Fruit fly (Drosophila melanogaster) whole organism, wandering third instar larva: ENCODE data around the gene daw.

Source experiments
- CrebA ChIP-seq: fragments of 200-800 bp; sonication (Bioruptor generic); optimal IDR thresholded peaks from 2 replicates; lab custom pipeline; 2016; ENCODE audit warnings: missing biosample characterization, mild to moderate bottlenecking, missing genetic modification characterization, borderline replicate concordance
- Dif ChIP-seq: fragments of 200-275, 200-300 bp; sonication (Bioruptor generic); optimal IDR thresholded peaks from 2 replicates; lab custom pipeline; 2018; ENCODE audit warnings: missing biosample characterization, missing genetic modification characterization; ENCODE audit not compliant: partially characterized antibody
- GATAd ChIP-seq: sonication (Bioruptor generic); optimal IDR thresholded peaks from 2 replicates; lab custom pipeline; 2016; ENCODE audit warnings: missing biosample characterization, missing genetic modification characterization
- HLH106 ChIP-seq: fragments of 200-800 bp; optimal IDR thresholded peaks from 3 replicates; lab custom pipeline; 2019; ENCODE audit warnings: missing biosample characterization, mild to moderate bottlenecking, missing genetic modification characterization, moderate library complexity
- Hnf4 ChIP-seq: fragments of 200-800 bp; sonication (Bioruptor generic); optimal IDR thresholded peaks from 2 replicates; lab custom pipeline; 2016; ENCODE audit warnings: missing biosample characterization, mild to moderate bottlenecking, missing genetic modification characterization
- Hr78 ChIP-seq: fragments of >200 bp; optimal IDR thresholded peaks from 2 replicates; lab custom pipeline; 2017; ENCODE audit warnings: missing biosample characterization, missing genetic modification characterization
- Hr83 ChIP-seq: fragments of 200-300 bp; sonication (Bioruptor generic); optimal IDR thresholded peaks from 2 replicates; lab custom pipeline; 2016; ENCODE audit warnings: missing biosample characterization, mild to moderate bottlenecking, missing genetic modification characterization, moderate library complexity; ENCODE audit not compliant: poor library complexity, severe bottlenecking
- Jra ChIP-seq: sonication (Bioruptor generic); optimal IDR thresholded peaks from 2 replicates; lab custom pipeline; 2016; ENCODE audit warnings: missing biosample characterization, missing genetic modification characterization
- Mio ChIP-seq: sonication (Bioruptor generic); optimal IDR thresholded peaks from 2 replicates; lab custom pipeline; 2016; ENCODE audit warnings: missing biosample characterization, missing genetic modification characterization
- N ChIP-seq: fragments of >200 bp; optimal IDR thresholded peaks from 2 replicates; lab custom pipeline; 2018; ENCODE audit warnings: missing biosample characterization, missing external identifiers, missing genetic modification characterization
- OdsH ChIP-seq: fragments of 200-800 bp; sonication (Bioruptor generic); optimal IDR thresholded peaks from 2 replicates; lab custom pipeline; 2016; ENCODE audit warnings: missing biosample characterization, mild to moderate bottlenecking, missing genetic modification characterization
- Rel ChIP-seq, 2 experiments: fragments of 200-800 bp; sonication (Bioruptor generic) in 1 of 2; optimal IDR thresholded peaks; 2 replicates in 1 of 2; 3 replicates in 1 of 2; lab custom pipeline; 2016 to 2019; ENCODE audit warnings: mild to moderate bottlenecking in 2 of 2, missing biosample characterization in 2 of 2, missing genetic modification characterization in 2 of 2, moderate library complexity in 1 of 2
- Sp1 ChIP-seq: fragments of 200-800 bp; sonication (Bioruptor generic); optimal IDR thresholded peaks from 3 replicates; lab custom pipeline; 2019; ENCODE audit warnings: missing biosample characterization, mild to moderate bottlenecking, missing genetic modification characterization, moderate library complexity
- Vsx2 ChIP-seq: fragments of 200-300, 225-300 bp; sonication (Bioruptor generic); optimal IDR thresholded peaks from 2 replicates; lab custom pipeline; 2018; ENCODE audit warnings: missing biosample characterization, missing genetic modification characterization; ENCODE audit not compliant: partially characterized antibody
- br ChIP-seq: fragments of 200-800 bp; sonication (Bioruptor generic); optimal IDR thresholded peaks from 2 replicates; lab custom pipeline; 2016; ENCODE audit warnings: missing biosample characterization, missing genetic modification characterization
- brk ChIP-seq: fragments of 200-800 bp; sonication (Bioruptor generic); optimal IDR thresholded peaks from 2 replicates; lab custom pipeline; 2016; ENCODE audit warnings: missing biosample characterization, mild to moderate bottlenecking, missing genetic modification characterization
- dl ChIP-seq, 2 experiments: fragments of 175-275, 200-275 bp in 1 of 2; fragments of 200-275 bp in 1 of 2; sonication (Bioruptor generic); optimal IDR thresholded peaks; lab custom pipeline; 2018; ENCODE audit warnings: mild to moderate bottlenecking in 2 of 2, missing biosample characterization in 2 of 2, missing genetic modification characterization in 2 of 2, moderate library complexity in 2 of 2; ENCODE audit not compliant: partially characterized antibody in 2 of 2, insufficient read depth in 1 of 2
- dmrt93B ChIP-seq: fragments of 200-800 bp; sonication (Bioruptor generic); optimal IDR thresholded peaks from 2 replicates; lab custom pipeline; 2018; ENCODE audit warnings: missing biosample characterization, mild to moderate bottlenecking, missing genetic modification characterization
- dsf ChIP-seq: sonication (Bioruptor generic); optimal IDR thresholded peaks from 2 replicates; lab custom pipeline; 2016; ENCODE audit warnings: missing biosample characterization, missing genetic modification characterization, borderline replicate concordance
- foxo ChIP-seq, 2 experiments: fragments of 200-800 bp; sonication (Bioruptor generic); optimal IDR thresholded peaks; 2 replicates in 1 of 2; 3 replicates in 1 of 2; lab custom pipeline; 2016 to 2017; ENCODE audit warnings: missing biosample characterization in 2 of 2, missing genetic modification characterization in 2 of 2
- h ChIP-seq: fragments of 200-800 bp; sonication (Bioruptor generic); optimal IDR thresholded peaks from 3 replicates; lab custom pipeline; 2016; ENCODE audit warnings: missing biosample characterization, mild to moderate bottlenecking, missing genetic modification characterization
- jim ChIP-seq: fragments of 175-275, 200-325 bp; sonication (Bioruptor generic); optimal IDR thresholded peaks from 2 replicates; lab custom pipeline; 2016; ENCODE audit warnings: missing biosample characterization, mild to moderate bottlenecking, missing genetic modification characterization
- lola ChIP-seq: fragments of >200 bp; optimal IDR thresholded peaks from 2 replicates; lab custom pipeline; 2017; ENCODE audit warnings: missing biosample characterization, missing genetic modification characterization
- pan ChIP-seq: fragments of >200 bp; optimal IDR thresholded peaks from 2 replicates; lab custom pipeline; 2017
- rgr ChIP-seq: fragments of 200-800 bp; sonication (Bioruptor generic); optimal IDR thresholded peaks from 3 replicates; lab custom pipeline; 2016; ENCODE audit warnings: missing biosample characterization, mild to moderate bottlenecking, missing genetic modification characterization
- sage ChIP-seq: fragments of 200-800 bp; sonication (Bioruptor generic); optimal IDR thresholded peaks from 2 replicates; lab custom pipeline; 2016; ENCODE audit warnings: missing biosample characterization, mild to moderate bottlenecking, missing genetic modification characterization
- sv ChIP-seq: fragments of 200-800 bp; sonication (Bioruptor generic); optimal IDR thresholded peaks from 3 replicates; lab custom pipeline; 2016; ENCODE audit warnings: missing biosample characterization, missing genetic modification characterization
- usp ChIP-seq: fragments of >200 bp; optimal IDR thresholded peaks from 2 replicates; lab custom pipeline; 2017; ENCODE audit warnings: missing biosample characterization, missing genetic modification characterization
- woc ChIP-seq: sonication (Bioruptor generic); optimal IDR thresholded peaks from 2 replicates; lab custom pipeline; 2016; ENCODE audit warnings: missing biosample characterization, mild to moderate bottlenecking, missing genetic modification characterization

The daw gene

DNA sequence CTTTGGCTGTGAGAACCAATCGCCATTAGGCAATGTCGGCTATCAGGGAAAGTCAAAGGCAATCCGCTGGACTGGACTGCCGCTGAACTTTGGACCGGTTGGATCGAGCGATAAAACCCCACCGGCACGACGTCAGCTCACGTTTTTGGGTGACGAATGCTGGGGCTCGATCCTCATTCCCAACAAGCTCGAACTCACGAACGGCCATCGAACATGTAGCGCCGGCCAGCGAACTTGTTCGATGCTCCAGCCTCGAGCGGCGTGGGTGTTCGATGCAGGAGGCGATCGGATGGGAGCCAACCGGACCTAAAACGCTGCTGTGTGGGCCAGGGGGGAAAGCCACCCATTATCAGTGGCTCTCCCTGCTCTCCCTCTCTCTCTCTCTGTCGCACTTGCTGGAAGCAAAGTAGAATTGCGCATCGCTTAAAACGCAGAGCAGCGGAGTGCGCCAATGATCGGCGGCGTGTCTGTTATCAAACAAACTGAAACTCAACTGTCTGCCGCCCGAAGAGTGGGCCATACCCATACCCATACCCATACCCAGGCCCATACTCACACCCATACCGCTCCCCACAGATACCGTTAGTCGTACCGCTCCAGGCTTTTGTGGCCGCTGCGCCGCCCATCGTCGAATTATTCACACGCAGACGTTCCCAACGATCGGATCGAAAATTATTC lies at the start of gene daw:
daw (plus strand) TSS at position 628 of the 678 bp plus-strand sequence.
- no peak for TF ChIP-seq sage (GFP tag; lab: Kevin White, UChicago)
- peak; percentile 42 for TF ChIP-seq Dif (GFP tag; lab: Kevin White, UChicago)
- peak; percentile 3 for TF ChIP-seq HLH106 (tag; lab: Kevin White, UChicago)
- no peak for TF ChIP-seq sv (GFP tag; lab: Kevin White, UChicago)
- TF ChIP-seq CrebA: peak; percentile 85
- TF ChIP-seq br (GFP tag; lab: Kevin White, UChicago): peak; percentile 16
- TF ChIP-seq Jra (GFP tag; lab: Kevin White, UChicago): peak; percentile 15
- TF ChIP-seq Hr78 (GFP tag; lab: Kevin White, UChicago): no peak
- TF ChIP-seq dsf (GFP tag; lab: Kevin White, UChicago): no peak
- TF ChIP-seq Vsx2 (GFP tag; lab: Kevin White, UChicago): no peak
- TF ChIP-seq h: peak; percentile 75
- TF ChIP-seq brk (GFP tag; lab: Kevin White, UChicago): no peak
- no peak for TF ChIP-seq pan
- peak; percentile 15 for TF ChIP-seq OdsH
- no peak for TF ChIP-seq usp (GFP tag; lab: Kevin White, UChicago)
- TF ChIP-seq N (GFP tag; lab: Kevin White, UChicago): no peak
- peak; percentile 22 to 26 for TF ChIP-seq dl (GFP tag; optimal IDR thresholded peaks at IDR 0.05; lab: Kevin White, UChicago; ENCODE audit: insufficient read depth in 1 of 2, partially characterized antibody in 2 of 2)
- peak; percentile 20 for TF ChIP-seq Sp1 (GFP tag; lab: Kevin White, UChicago)
- TF ChIP-seq GATAd (GFP tag; lab: Kevin White, UChicago): no peak
- TF ChIP-seq woc (GFP tag; lab: Kevin White, UChicago): no peak
- TF ChIP-seq Hnf4 (GFP tag; lab: Kevin White, UChicago): peak; percentile 92
- peak; percentile 83 for TF ChIP-seq Rel (GFP tag; optimal IDR thresholded peaks at IDR 0.05; lab: Kevin White, UChicago)
- TF ChIP-seq Rel (tag; optimal IDR thresholded peaks at IDR 0.05; lab: Kevin White, UChicago): peak; percentile 90
- TF ChIP-seq Hr83 (GFP tag; lab: Kevin White, UChicago): peak; percentile 45
- TF ChIP-seq lola (GFP tag; lab: Kevin White, UChicago): no peak
- TF ChIP-seq foxo (GFP tag; optimal IDR thresholded peaks at IDR 0.05; lab: Kevin White, UChicago): peak in 1 of 2 experiments; percentile 18

- TF ChIP-seq rgr (GFP tag; lab: Kevin White, UChicago): no peak
- TF ChIP-seq dl (GFP tag; optimal IDR thresholded peaks at IDR 0.05; lab: Kevin White, UChicago; ENCODE audit: insufficient read depth in 1 of 2, partially characterized antibody in 2 of 2): peak; percentile 97
- TF ChIP-seq woc (GFP tag; lab: Kevin White, UChicago): no peak
- TF ChIP-seq h: peak; percentile 49
- peak; percentile 42 for TF ChIP-seq Hr83 (GFP tag; lab: Kevin White, UChicago)
- TF ChIP-seq Hr78 (GFP tag; lab: Kevin White, UChicago): no peak
- TF ChIP-seq Dif (GFP tag; lab: Kevin White, UChicago): peak; percentile 97
- TF ChIP-seq jim (GFP tag; lab: Kevin White, UChicago): peak; percentile 23
- TF ChIP-seq dmrt93B (GFP tag; lab: Kevin White, UChicago): no peak
- no peak for TF ChIP-seq CrebA
- peak; percentile 71 for TF ChIP-seq sage (GFP tag; lab: Kevin White, UChicago)
Observed at dm6 chr2L:2755323-2755695, 49.8 kb upstream of the daw start.

DNA sequence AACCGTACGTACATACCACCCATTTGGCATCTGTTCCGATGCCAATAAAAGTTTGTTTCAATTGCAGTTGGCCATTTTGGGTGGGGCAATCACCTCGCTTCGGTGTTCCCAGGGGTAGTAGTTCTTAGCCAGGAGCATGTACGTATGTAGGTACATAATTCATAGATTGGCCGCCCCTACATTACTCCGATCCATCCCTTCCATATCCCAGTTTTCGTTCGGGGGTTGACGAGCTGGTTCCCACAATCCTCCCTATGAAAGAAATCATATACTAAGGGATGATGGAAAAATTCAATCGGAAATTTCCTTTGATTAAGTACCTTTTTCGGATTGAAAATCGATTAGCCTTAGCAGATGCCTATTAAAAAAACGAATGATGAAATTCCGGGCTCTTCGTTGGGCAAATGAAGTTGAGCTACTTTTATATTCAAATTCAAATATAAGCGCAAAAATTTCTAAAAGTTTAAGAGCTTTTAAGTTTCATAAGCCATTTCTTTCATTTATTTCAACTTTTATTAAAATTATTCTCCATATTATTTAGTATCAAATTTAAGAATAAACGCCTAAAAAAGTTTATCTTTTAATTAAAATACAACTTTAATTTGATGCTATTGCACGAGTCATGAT lies 47.0 kb upstream of the daw start:
- TF ChIP-seq usp (GFP tag; lab: Kevin White, UChicago) (no peak), Jra (GFP tag; lab: Kevin White, UChicago) (no peak), OdsH (no peak), Mio (GFP tag; lab: Kevin White, UChicago) (no peak), Rel (GFP tag; optimal IDR thresholded peaks at IDR 0.05; lab: Kevin White, UChicago) (no peak), Rel (tag; optimal IDR thresholded peaks at IDR 0.05; lab: Kevin White, UChicago) (no peak), GATAd (GFP tag; lab: Kevin White, UChicago) (no peak), Vsx2 (GFP tag; lab: Kevin White, UChicago) (no peak), dl (GFP tag; optimal IDR thresholded peaks at IDR 0.05; lab: Kevin White, UChicago; ENCODE audit: insufficient read depth in 1 of 2, partially characterized antibody in 2 of 2) (no peak), sage (GFP tag; lab: Kevin White, UChicago) (no peak), Hr78 (GFP tag; lab: Kevin White, UChicago) (no peak), Hnf4 (GFP tag; lab: Kevin White, UChicago) (no peak), sv (GFP tag; lab: Kevin White, UChicago) (no peak)
